Fruit fly (Drosophila melanogaster) whole organism: ENCODE measurements around the gene Pomp.
A peak's percentile ranks its signal among the peaks of the same experiment; 100 is the strongest.

Source experiments
- CG8478 ChIP-seq: fragments of >200 bp; optimal IDR thresholded peaks from 2 replicates; lab custom pipeline; 2018; ENCODE audit warnings: inconsistent platforms
- Dll ChIP-seq: fragments of >200 bp; optimal IDR thresholded peaks from 2 replicates; lab custom pipeline; 2017
- EcR ChIP-seq, 2 experiments: fragments of >200 bp; optimal IDR thresholded peaks; 2 replicates each; lab custom pipeline; 2017; ENCODE audit warnings: missing biosample characterization in 2 of 2, missing genetic modification characterization in 2 of 2, missing genetic modification reagents in 2 of 2
- pan ChIP-seq: fragments of >200 bp; optimal IDR thresholded peaks from 2 replicates; lab custom pipeline; 2017
- psq ChIP-seq: fragments of >200 bp; optimal IDR thresholded peaks from 2 replicates; lab custom pipeline; 2017
- usp ChIP-seq: fragments of >200 bp; optimal IDR thresholded peaks from 2 replicates; lab custom pipeline; 2017; ENCODE audit warnings: missing biosample characterization, missing genetic modification characterization, mixed read lengths

DNA sequence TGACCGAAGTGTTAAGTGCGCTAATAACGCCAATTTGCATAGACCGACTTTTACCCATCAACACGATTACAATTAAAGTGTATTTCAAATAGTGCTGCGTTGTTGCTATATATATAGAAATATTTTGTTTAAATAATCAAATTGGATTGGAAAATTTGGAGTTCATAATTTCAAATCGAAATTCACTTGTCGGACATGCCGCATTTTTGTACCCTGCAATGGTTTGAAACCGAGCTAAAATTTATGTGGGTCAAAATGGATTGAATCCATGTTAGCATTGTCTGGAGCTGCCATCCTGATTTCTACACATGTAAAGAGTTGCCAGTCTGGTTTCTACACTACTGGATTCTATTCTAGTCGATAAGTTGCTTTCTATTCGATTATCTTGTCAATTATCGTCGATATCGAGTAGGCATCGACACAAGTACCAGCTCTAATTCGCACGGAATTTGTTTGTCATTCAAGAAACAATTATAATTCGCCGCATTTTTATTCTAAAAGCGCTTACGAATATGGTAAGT is at the start of gene Pomp:
- TF ChIP-seq CG8478: no peak
- peak; percentile 78 for TF ChIP-seq pan
- peak; percentile 24 for TF ChIP-seq psq (lab: Kevin White, UChicago)
- no peak for TF ChIP-seq Dll
- TF ChIP-seq usp: no peak
- no peak for TF ChIP-seq EcR (GFP tag; optimal IDR thresholded peaks at IDR 0.05; lab: Kevin White, UChicago)
